Worm (Caenorhabditis elegans) whole organism, L4/young adult: ENCODE measurements around the gene mxl-3.

Experiments used
- W03F9.2 ChIP-seq: fragments of 150-350 bp; optimal IDR thresholded peaks from 2 replicates; lab custom pipeline; 2014; ENCODE audit warnings: missing biosample characterization, missing genetic modification characterization
- dao-5 ChIP-seq: sonication (generic microtip); optimal IDR thresholded peaks from 2 replicates; lab custom pipeline; 2016; ENCODE audit warnings: missing genotype, missing genetic modification characterization, moderate library complexity, missing compliant biosample characterization
- him-1 ChIP-seq: sonication (generic microtip); optimal IDR thresholded peaks from 2 replicates; lab custom pipeline; 2016; ENCODE audit warnings: missing genotype, missing genetic modification reagents, missing genetic modification characterization, missing compliant biosample characterization

- no peak for TF ChIP-seq dao-5 (tag; lab: Kevin White, UChicago)
- TF ChIP-seq W03F9.2 (tag; lab: Kevin White, UChicago): no peak
- TF ChIP-seq him-1 (tag; lab: Kevin White, UChicago): no peak
Observed at ce11 chrX:13325039-13325438, 25.6 kb downstream of the mxl-3 start.
